Fruit fly (Drosophila melanogaster): ENCODE results near the gene Sirt1.
A peak's percentile ranks its signal among the peaks of the same experiment; 100 is the strongest.

Sirt1 gene

DNA sequence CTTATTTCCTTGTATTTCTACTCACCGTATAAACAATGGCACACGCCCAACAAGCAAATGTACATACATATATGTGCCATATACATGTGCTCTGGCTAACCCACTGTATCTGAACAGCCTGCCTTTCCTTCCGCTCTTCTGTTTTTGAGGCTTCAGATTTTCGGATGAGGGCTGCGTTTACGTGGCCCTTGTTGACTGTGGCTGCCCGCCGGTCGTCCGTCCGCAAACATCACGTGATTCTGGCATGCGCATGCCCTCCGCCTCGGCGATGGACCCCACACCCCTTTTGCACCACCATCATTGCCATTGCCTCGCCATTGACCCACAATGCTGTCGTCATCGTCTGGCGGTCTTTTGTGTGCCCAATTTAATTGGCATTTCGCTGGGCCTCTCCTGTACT is 39.9 kb downstream of the Sirt1 start (continued):
- TF ChIP-seq fu2 (GFP tag; optimal IDR thresholded peaks at IDR 0.05): no peak
- no peak for TF ChIP-seq CG9437 (GFP tag; optimal IDR thresholded peaks at IDR 0.05)
- peak; percentile 52; the same call in 1 of the 2 replicates for TF ChIP-seq CG17328 (GFP tag; IDR thresholded peaks at IDR 0.05)
- TF ChIP-seq CG15011 (GFP tag; optimal IDR thresholded peaks at IDR 0.05): no peak
- TF ChIP-seq CG1792 (GFP tag; optimal IDR thresholded peaks at IDR 0.05): no peak
- TF ChIP-seq slp2 (GFP tag; optimal IDR thresholded peaks at IDR 0.05): no peak
- no peak for TF ChIP-seq Rx (GFP tag; IDR thresholded peaks at IDR 0.05)
- no peak for TF ChIP-seq CG15269 (tag; optimal IDR thresholded peaks at IDR 0.05)
- TF ChIP-seq vnd (GFP tag; IDR thresholded peaks at IDR 0.05; ENCODE audit: partially characterized antibody): no peak
- TF ChIP-seq Xrp1 (GFP tag; IDR thresholded peaks at IDR 0.05): peak; percentile 44; the same call in 1 of the 2 replicates
- TF ChIP-seq CG17612 (GFP tag; IDR thresholded peaks at IDR 0.05): no peak
- TF ChIP-seq tap (tag; optimal IDR thresholded peaks at IDR 0.05): no peak
- TF ChIP-seq org-1 (GFP tag; optimal IDR thresholded peaks at IDR 0.05): peak; percentile 6
- no peak for TF ChIP-seq h (optimal IDR thresholded peaks at IDR 0.05)
- TF ChIP-seq CrebB (tag; optimal IDR thresholded peaks at IDR 0.05): peak; percentile 54
- peak; percentile 29 for TF ChIP-seq CG18619 (GFP tag; optimal IDR thresholded peaks at IDR 0.05)
- TF ChIP-seq dimm (GFP tag; IDR thresholded peaks at IDR 0.05): no peak
- TF ChIP-seq Doc2 (GFP tag; IDR thresholded peaks at IDR 0.05): no peak
- no peak for TF ChIP-seq CG14667 (GFP tag; IDR thresholded peaks at IDR 0.05)
- TF ChIP-seq hb (GFP tag; IDR thresholded peaks at IDR 0.05; ENCODE audit: partially characterized antibody): no peak
- no peak for TF ChIP-seq CG11560 (tag; IDR thresholded peaks at IDR 0.05)
- no peak for TF ChIP-seq HHEX (GFP tag; optimal IDR thresholded peaks at IDR 0.05)
- TF ChIP-seq fru (optimal IDR thresholded peaks at IDR 0.05): no peak
- peak; percentile 5 for TF ChIP-seq CG2120 (GFP tag; optimal IDR thresholded peaks at IDR 0.05)
- no peak for TF ChIP-seq ssp (GFP tag; IDR thresholded peaks at IDR 0.05)
- no peak for TF ChIP-seq btn (GFP tag; optimal IDR thresholded peaks at IDR 0.05)
- no peak for TF ChIP-seq sob (GFP tag; IDR thresholded peaks at IDR 0.05)
- TF ChIP-seq CG16813 (GFP tag; IDR thresholded peaks at IDR 0.05; ENCODE audit: partially characterized antibody): no peak
- no peak for TF ChIP-seq esg (GFP tag; conservative IDR thresholded peaks at IDR 0.05)
- no peak for TF ChIP-seq NFAT (GFP tag; IDR thresholded peaks at IDR 0.05)
- TF ChIP-seq Dfd (GFP tag; optimal IDR thresholded peaks at IDR 0.05): no peak
- TF ChIP-seq HLH54F (GFP tag; optimal IDR thresholded peaks at IDR 0.05): no peak
- peak; percentile 5 for TF ChIP-seq unpg (GFP tag; optimal IDR thresholded peaks at IDR 0.05)
- peak; percentile 7 for TF ChIP-seq HmgZ (tag; optimal IDR thresholded peaks at IDR 0.05)
- no peak for TF ChIP-seq HmgD (GFP tag; optimal IDR thresholded peaks at IDR 0.05)
- TF ChIP-seq Usf (GFP tag; optimal IDR thresholded peaks at IDR 0.05): peak; percentile 18
- TF ChIP-seq chif (GFP tag; optimal IDR thresholded peaks at IDR 0.05): peak in 1 of 2 experiments; percentile 8
- no peak for TF ChIP-seq CG30020 (tag; optimal IDR thresholded peaks at IDR 0.05)
- no peak for TF ChIP-seq tup (GFP tag; optimal IDR thresholded peaks at IDR 0.05)
- no peak for TF ChIP-seq C15 (GFP tag; IDR thresholded peaks at IDR 0.05)
- no peak for TF ChIP-seq dati (GFP tag; IDR thresholded peaks at IDR 0.05)
- no peak for TF ChIP-seq maf-S (GFP tag; optimal IDR thresholded peaks at IDR 0.05)
- TF ChIP-seq dysf (GFP tag; IDR thresholded peaks at IDR 0.05): peak; percentile 29; the same call in 1 of the 3 replicates
- 0 out of 3 replicates have a peak, but pooled peaks have one; percentile 15 for TF ChIP-seq Optix (GFP tag; IDR thresholded peaks at IDR 0.05)
- TF ChIP-seq Sin3A (optimal IDR thresholded peaks at IDR 0.05): no peak
- TF ChIP-seq E2f1 (GFP tag; IDR thresholded peaks at IDR 0.05): no peak
- TF ChIP-seq CG17802 (tag; optimal IDR thresholded peaks at IDR 0.05): no peak
- peak; percentile 57 for TF ChIP-seq CG6813 (GFP tag; optimal IDR thresholded peaks at IDR 0.05)
- no peak for TF ChIP-seq CG11247 (GFP tag; IDR thresholded peaks at IDR 0.05)
- peak; percentile 75 for TF ChIP-seq Fer1 (GFP tag; optimal IDR thresholded peaks at IDR 0.05)
- peak; percentile 7 for TF ChIP-seq cg (GFP tag; optimal IDR thresholded peaks at IDR 0.05)
- peak; percentile 21 for TF ChIP-seq run (tag; optimal IDR thresholded peaks at IDR 0.05)
- TF ChIP-seq CG33557 (GFP tag; optimal IDR thresholded peaks at IDR 0.05): peak; percentile 5
- no peak for TF ChIP-seq ara (GFP tag; IDR thresholded peaks at IDR 0.05)

All from whole organism, embryonic.